Worm (Caenorhabditis elegans): ENCODE results near the gene str-41.

DNA sequence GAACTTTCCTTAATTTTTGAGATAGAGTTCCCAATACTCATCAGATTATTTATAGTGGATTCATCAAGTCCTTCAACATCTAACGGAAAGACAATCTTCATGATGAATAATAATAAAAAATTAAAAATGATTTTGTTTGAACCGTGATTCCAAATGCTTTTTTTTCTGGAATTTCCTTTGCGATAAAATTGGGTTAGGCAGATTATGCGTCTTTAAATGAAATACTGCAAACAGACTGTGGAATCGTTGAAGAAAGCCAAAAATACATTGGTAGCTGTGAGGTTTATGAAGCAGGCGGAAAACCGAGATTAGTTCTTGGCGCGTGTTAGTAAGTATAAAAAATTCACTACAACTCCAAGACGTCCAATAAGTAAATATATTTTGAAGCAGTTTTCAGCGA is 14.8 kb downstream of the str-41 start, which contains the start of gene srw-68:
- TF ChIP-seq tbx-2 (tag; optimal IDR thresholded peaks at IDR 0.05), result no peak
- TF ChIP-seq lin-13 (GFP tag; optimal IDR thresholded peaks at IDR 0.05), result no peak
- TF ChIP-seq ces-1 (GFP tag; optimal IDR thresholded peaks at IDR 0.05), result no peak
- no peak for TF ChIP-seq nhr-90 (tag; optimal IDR thresholded peaks at IDR 0.05; ENCODE audit: poor library complexity)
- TF ChIP-seq lin-15B (tag; optimal IDR thresholded peaks at IDR 0.05), result no peak
- no peak for TF ChIP-seq ztf-4 (tag; optimal IDR thresholded peaks at IDR 0.05)
- TF ChIP-seq fos-1 (tag; optimal IDR thresholded peaks at IDR 0.05), result no peak
- TF ChIP-seq jun-1 (tag; optimal IDR thresholded peaks at IDR 0.05), result no peak
